Worm (Caenorhabditis elegans): ENCODE data around the gene C50H2.7.

DNA sequence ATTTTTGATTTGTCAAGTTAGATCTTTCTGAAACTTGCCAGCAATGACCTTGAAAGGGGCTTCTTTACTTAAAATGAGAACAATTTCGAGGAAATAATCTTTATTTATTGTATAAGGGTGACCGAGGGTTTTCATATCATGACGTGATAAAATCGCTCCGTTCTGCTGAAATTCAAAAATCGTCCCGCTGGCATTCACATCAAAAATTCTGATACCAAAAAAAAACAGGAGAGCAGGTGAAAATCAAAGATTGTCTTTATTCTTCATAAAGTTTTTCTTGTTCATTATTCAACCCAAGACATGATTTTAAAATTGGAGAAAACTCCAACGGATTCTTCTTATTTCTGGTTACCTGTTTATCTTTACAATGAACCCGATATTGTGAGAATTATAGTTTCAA lies 21.5 kb downstream of the C50H2.7 start, which contains the start of gene sre-28:
- TF ChIP-seq him-1 (tag; optimal IDR thresholded peaks at IDR 0.05) (no peak), dao-5 (tag; optimal IDR thresholded peaks at IDR 0.05) (no peak), W03F9.2 (tag; optimal IDR thresholded peaks at IDR 0.05) (no peak)
